Worm (Caenorhabditis elegans) whole organism, early embryonic: Measurements from ENCODE around the gene F01D5.2.

Experiments used
- B0310.2 ChIP-seq: sonication (generic microtip); optimal IDR thresholded peaks from 2 replicates; lab custom pipeline; 2016; ENCODE audit warnings: mild to moderate bottlenecking, missing genetic modification characterization, missing compliant biosample characterization
- ama-1 ChIP-seq: fragments of 150-350 bp; optimal IDR thresholded peaks from 2 replicates; lab custom pipeline; 2014
- flt-1 ChIP-seq: fragments of 200-800 bp; sonication (Bioruptor generic); IDR thresholded peaks from 2 replicates; pipeline ENCODE4 v1.3.6; 2022; ENCODE audit warnings: missing genetic modification characterization, missing compliant biosample characterization
- hmg-4 ChIP-seq: fragments of 200-800 bp; sonication (Bioruptor generic); optimal IDR thresholded peaks from 2 replicates; lab custom pipeline; 2018; ENCODE audit warnings: mild to moderate bottlenecking, missing genetic modification characterization, missing compliant biosample characterization
- hnd-1 ChIP-seq: sonication (generic microtip); optimal IDR thresholded peaks from 2 replicates; lab custom pipeline; 2016; ENCODE audit warnings: missing genetic modification characterization, missing compliant biosample characterization
- scrt-1 ChIP-seq: fragments of 200-800 bp; sonication (Bioruptor generic); IDR thresholded peaks from 2 replicates; pipeline ENCODE4 v1.3.6; 2022; ENCODE audit warnings: missing genetic modification characterization, missing compliant biosample characterization

- TF ChIP-seq scrt-1 (GFP tag; lab: Robert Waterston, UW): no peak
- TF ChIP-seq hmg-4: no peak
- TF ChIP-seq B0310.2 (tag; lab: Kevin White, UChicago): no peak
- no peak for TF ChIP-seq hnd-1 (tag; lab: Kevin White, UChicago)
- no peak for TF ChIP-seq flt-1 (GFP tag; lab: Robert Waterston, UW)
- TF ChIP-seq ama-1 (lab: Kevin White, UChicago): no peak
These were observed 40.5 kb downstream of the F01D5.2 start for ce11 chrII:13958359-13958758.
